Worm (Caenorhabditis elegans) whole organism, young adult: Measurements from ENCODE around the gene F36H12.3.

Source experiments
- K11D2.4 ChIP-seq: fragments of 200-800 bp; sonication (Bioruptor generic); IDR thresholded peaks from 2 replicates; pipeline ENCODE4 v1.3.6; 2022; ENCODE audit warnings: missing genetic modification reagents, missing genetic modification characterization, missing compliant biosample characterization
- K12H6.12 ChIP-seq: fragments of 200-800 bp; sonication (Bioruptor generic); optimal IDR thresholded peaks from 2 replicates; lab custom pipeline; 2018; ENCODE audit warnings: mild to moderate bottlenecking, missing genetic modification characterization, missing compliant biosample characterization
- T26A5.8 ChIP-seq: sonication (generic microtip); optimal IDR thresholded peaks from 2 replicates; lab custom pipeline; 2016; ENCODE audit warnings: missing genetic modification characterization, missing compliant biosample characterization
- Y79H2A.3 ChIP-seq: fragments of 200-800 bp; sonication (Bioruptor generic); conservative IDR thresholded peaks from 2 replicates; pipeline ENCODE4 v1.3.6; 2022; ENCODE audit warnings: missing genetic modification reagents, missing genetic modification characterization, missing compliant biosample characterization
- akir-1 ChIP-seq: fragments of 200-800 bp; sonication (Bioruptor generic); optimal IDR thresholded peaks from 2 replicates; lab custom pipeline; 2018; ENCODE audit warnings: mild to moderate bottlenecking, missing genetic modification characterization, moderate library complexity, missing compliant biosample characterization
- aptf-2 ChIP-seq: fragments of 200-800 bp; sonication (Bioruptor generic); conservative IDR thresholded peaks from 2 replicates; pipeline ENCODE4 v1.3.6; 2022; ENCODE audit warnings: missing genetic modification reagents, missing genetic modification characterization, missing compliant biosample characterization
- bed-1 ChIP-seq: fragments of 200-800 bp; sonication (Bioruptor generic); IDR thresholded peaks from 2 replicates; pipeline ENCODE4 v1.3.6; 2022; ENCODE audit warnings: missing genetic modification reagents, missing genetic modification characterization, missing compliant biosample characterization
- hsf-1 ChIP-seq: fragments of 200-800 bp; sonication (Bioruptor generic); IDR thresholded peaks from 2 replicates; pipeline ENCODE4 v1.3.6; 2022; ENCODE audit warnings: missing genetic modification reagents, missing genetic modification characterization, missing compliant biosample characterization
- lsy-27 ChIP-seq: sonication (generic microtip); optimal IDR thresholded peaks from 2 replicates; lab custom pipeline; 2017; ENCODE audit warnings: missing genetic modification characterization, mild to moderate bottlenecking, missing compliant biosample characterization, antibody characterized with exemption, missing genotype, borderline replicate concordance; ENCODE audit not compliant: insufficient read depth
- rec-8 ChIP-seq, 2 experiments: sonication (generic microtip); optimal IDR thresholded peaks; 2 replicates each; lab custom pipeline; 2016; ENCODE audit warnings: mild to moderate bottlenecking in 2 of 2, missing genetic modification characterization in 2 of 2, missing genetic modification reagents in 2 of 2, missing genotype in 2 of 2, missing biosample characterization in 1 of 2, missing compliant biosample characterization in 1 of 2, moderate library complexity in 1 of 2
- repo-1 ChIP-seq: sonication (generic microtip); optimal IDR thresholded peaks from 2 replicates; lab custom pipeline; 2017; ENCODE audit warnings: mild to moderate bottlenecking, missing genetic modification characterization, missing compliant biosample characterization

DNA sequence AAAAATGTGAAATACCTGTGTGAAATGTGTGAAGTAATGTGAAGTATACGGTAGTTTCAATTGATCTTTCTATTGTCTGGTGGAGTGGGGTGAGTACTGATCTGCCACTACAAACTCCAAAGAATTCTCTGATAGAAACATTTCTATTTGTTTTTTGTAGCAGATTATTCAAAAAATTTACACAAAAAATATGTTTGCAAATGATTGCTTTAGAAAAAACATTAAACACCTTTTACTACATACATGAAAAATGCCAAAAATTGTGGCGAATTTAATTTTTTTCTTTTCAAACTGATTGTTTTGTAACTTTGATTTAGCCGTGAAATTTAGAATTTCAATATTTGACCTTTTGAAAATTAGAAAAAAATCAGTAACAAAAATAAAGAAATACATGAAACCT lies 37.1 kb downstream of the F36H12.3 start, which contains the start of gene ZK354.3:
- TF ChIP-seq lsy-27 (tag; lab: Kevin White, UChicago) = no peak
- TF ChIP-seq K11D2.4 (GFP tag; lab: Robert Waterston, UW) = no peak
- no peak for TF ChIP-seq aptf-2 (GFP tag; lab: Robert Waterston, UW)
- no peak for TF ChIP-seq repo-1 (tag; lab: Kevin White, UChicago)
- no peak for TF ChIP-seq K12H6.12
- no peak for TF ChIP-seq akir-1 (GFP tag; lab: Kevin White, UChicago)
- no peak for TF ChIP-seq Y79H2A.3 (GFP tag; lab: Robert Waterston, UW)
- no peak for TF ChIP-seq rec-8 (tag; optimal IDR thresholded peaks at IDR 0.05; lab: Kevin White, UChicago)
- TF ChIP-seq hsf-1 = no peak
- no peak for TF ChIP-seq T26A5.8 (tag; lab: Kevin White, UChicago)
- no peak for TF ChIP-seq bed-1 (GFP tag; lab: Robert Waterston, UW)
